Worm (Caenorhabditis elegans): ENCODE results near the gene scrm-7.
"Not testable (repeated sequence)": the region's sequence is repeated elsewhere in the genome, so short reads cannot be mapped to it uniquely, and the experiment has no call there.

Gene scrm-7

ce11 chrV:14779644-14780043 is at the start of gene scrm-7, which contains the start of gene Y50E8A.10:
scrm-7 (minus strand) TSS chrV:14779744.
Y50E8A.10 (plus strand) TSS chrV:14779996.
- no peak for TF ChIP-seq Y116A8C.19 (tag; optimal IDR thresholded peaks at IDR 0.05; ENCODE audit: borderline replicate concordance)
- TF ChIP-seq sptf-1 (tag; optimal IDR thresholded peaks at IDR 0.05), result no peak
- no peak for TF ChIP-seq isw-1 (GFP tag; IDR thresholded peaks at IDR 0.05)
- no peak for TF ChIP-seq lin-13 (GFP tag; optimal IDR thresholded peaks at IDR 0.05)
- no peak for TF ChIP-seq fkh-8 (tag; optimal IDR thresholded peaks at IDR 0.05)
- TF ChIP-seq unc-30 (tag; optimal IDR thresholded peaks at IDR 0.05), result no peak
- no peak for TF ChIP-seq hlh-17 (GFP tag; optimal IDR thresholded peaks at IDR 0.05; ENCODE audit: borderline replicate concordance)
- TF ChIP-seq grh-1 (GFP tag; IDR thresholded peaks at IDR 0.05), result no peak
- no peak for TF ChIP-seq ets-5 (GFP tag; IDR thresholded peaks at IDR 0.05)
- TF ChIP-seq lin-14 (GFP tag; optimal IDR thresholded peaks at IDR 0.05), result no peak
- TF ChIP-seq nhr-28 (tag; optimal IDR thresholded peaks at IDR 0.05), result no peak
- TF ChIP-seq tbx-2 (tag; optimal IDR thresholded peaks at IDR 0.05), result no peak
- no peak for TF ChIP-seq ceh-82 (tag; optimal IDR thresholded peaks at IDR 0.05)
- no peak for TF ChIP-seq pax-3 (tag; optimal IDR thresholded peaks at IDR 0.05)
- no peak for TF ChIP-seq rnt-1 (tag; optimal IDR thresholded peaks at IDR 0.05)
- TF ChIP-seq dsc-1 (tag; optimal IDR thresholded peaks at IDR 0.05), result no peak
- TF ChIP-seq C34B4.2 (tag; optimal IDR thresholded peaks at IDR 0.05), result no peak
- TF ChIP-seq nhr-19 (GFP tag; conservative IDR thresholded peaks at IDR 0.05), result no peak
- TF ChIP-seq jun-1 (tag; optimal IDR thresholded peaks at IDR 0.05), result no peak
- no peak for TF ChIP-seq egl-27 (tag; optimal IDR thresholded peaks at IDR 0.05)

- TF ChIP-seq ets-5 (GFP tag; IDR thresholded peaks at IDR 0.05), result no peak
- TF ChIP-seq efl-1 (optimal IDR thresholded peaks at IDR 0.05), result no peak
- peak in 1 of 2 experiments; percentile 73 for TF ChIP-seq efl-1 (GFP tag; optimal IDR thresholded peaks at IDR 0.05 in 1 of 2)
- TF ChIP-seq lin-15B (tag; optimal IDR thresholded peaks at IDR 0.05), result no peak
- TF ChIP-seq mep-1 (tag; optimal IDR thresholded peaks at IDR 0.05), result no peak
Observed at ce11 chrV:14828407-14828806, 48.9 kb upstream of the scrm-7 start.

DNA sequence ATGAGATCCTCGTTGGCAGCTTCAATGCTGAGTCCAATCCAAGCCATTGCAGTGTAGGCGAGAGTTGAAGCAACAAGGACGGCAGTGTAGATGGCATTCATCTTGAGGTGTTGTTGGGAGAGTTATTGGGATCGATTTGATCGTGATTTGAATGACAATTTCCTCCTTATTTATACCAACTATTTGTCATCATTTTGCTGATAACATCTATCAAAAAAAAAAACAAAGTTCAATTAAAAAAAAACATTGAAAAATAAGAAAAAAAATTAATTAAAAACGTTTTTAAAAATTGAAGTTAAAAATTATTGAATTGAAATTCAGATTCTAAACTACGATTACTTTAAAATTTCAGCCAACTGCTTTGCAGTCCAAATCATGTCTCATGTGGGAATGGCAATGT is 47.4 kb upstream of the scrm-7 start, which contains the start of gene nspa-8:
TSS of gene nspa-8 (minus strand) at position 101 of the 400 bp plus-strand sequence.
- not testable (repeated sequence) for TF ChIP-seq sptf-1 (tag; optimal IDR thresholded peaks at IDR 0.05); alr-1 (tag; optimal IDR thresholded peaks at IDR 0.05; ENCODE audit: borderline replicate concordance); nhr-84 (tag; optimal IDR thresholded peaks at IDR 0.05)

- TF ChIP-seq skn-1 (tag; optimal IDR thresholded peaks at IDR 0.05), result no peak
- TF ChIP-seq egl-13 (tag; optimal IDR thresholded peaks at IDR 0.05), result no peak
- TF ChIP-seq sup-37 (GFP tag; optimal IDR thresholded peaks at IDR 0.05), result no peak
- TF ChIP-seq F16B12.6 (tag; optimal IDR thresholded peaks at IDR 0.05), result no peak
- no peak for TF ChIP-seq lin-15B (tag; optimal IDR thresholded peaks at IDR 0.05)
- no peak for TF ChIP-seq nhr-237 (tag; optimal IDR thresholded peaks at IDR 0.05)
- TF ChIP-seq unc-98 (GFP tag; IDR thresholded peaks at IDR 0.05), result no peak
Observed at ce11 chrV:14824124-14824523, 44.6 kb upstream of the scrm-7 start, which contains the start of gene W06A7.4. W06A7.4 (plus strand) TSS chrV:14824424.

DNA sequence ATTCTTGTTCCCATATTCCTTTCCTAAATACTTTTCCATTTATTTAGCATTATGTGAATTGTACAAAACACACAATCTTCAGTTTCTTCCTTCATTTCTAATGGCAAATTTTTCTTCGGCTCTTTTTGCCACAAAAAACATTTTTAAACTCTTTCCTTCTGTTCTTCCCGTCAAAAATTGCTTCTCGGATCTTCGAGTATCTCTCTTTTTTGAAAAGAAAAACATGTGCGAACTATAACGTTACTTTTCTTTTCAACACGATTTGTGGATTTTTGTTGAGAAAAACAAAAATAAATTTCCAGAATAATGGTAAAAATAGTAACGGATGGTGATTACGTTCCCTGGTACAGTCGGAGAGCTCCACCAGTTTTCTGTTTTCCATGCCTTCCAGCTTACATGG is 42.0 kb upstream of the scrm-7 start, which contains the start of gene W06A7.2:
TSS of gene W06A7.2 (plus strand) at position 301 of the 400 bp plus-strand sequence.
- TF ChIP-seq ceh-82 (tag; optimal IDR thresholded peaks at IDR 0.05) (no peak), mdl-1 (tag; optimal IDR thresholded peaks at IDR 0.05) (no peak), ceh-8 (GFP tag; optimal IDR thresholded peaks at IDR 0.05) (no peak), fos-1 (tag; optimal IDR thresholded peaks at IDR 0.05) (no peak), sptf-1 (tag; optimal IDR thresholded peaks at IDR 0.05) (no peak), nhr-84 (tag; optimal IDR thresholded peaks at IDR 0.05) (no peak), snpc-4 (tag; optimal IDR thresholded peaks at IDR 0.05) (no peak), mef-2 (tag; optimal IDR thresholded peaks at IDR 0.05) (no peak), lin-14 (GFP tag; optimal IDR thresholded peaks at IDR 0.05) (no peak), ceh-90 (tag; optimal IDR thresholded peaks at IDR 0.05) (no peak), blmp-1 (tag; optimal IDR thresholded peaks at IDR 0.05) (no peak), tlp-1 (tag; optimal IDR thresholded peaks at IDR 0.05) (no peak), nhr-20 (tag; optimal IDR thresholded peaks at IDR 0.05) (no peak), ama-1 (optimal IDR thresholded peaks at IDR 0.05) (no peak), zip-4 (GFP tag; optimal IDR thresholded peaks at IDR 0.05) (no peak), elt-2 (tag; optimal IDR thresholded peaks at IDR 0.05) (no peak), pag-3 (tag; optimal IDR thresholded peaks at IDR 0.05; ENCODE audit: borderline replicate concordance, insufficient read depth) (no peak), nhr-90 (tag; optimal IDR thresholded peaks at IDR 0.05; ENCODE audit: poor library complexity) (no peak)
